Fruit fly (Drosophila melanogaster) whole organism, embryonic: Measurements from ENCODE around the gene fmt.

ENCODE experiments used
- ATbp ChIP-seq: fragments of 200-800 bp; sonication (Bioruptor generic); optimal IDR thresholded peaks from 2 replicates; lab custom pipeline; 2017; ENCODE audit warnings: missing biosample characterization, mild to moderate bottlenecking, missing genetic modification characterization, missing genetic modification reagents
- Antp ChIP-seq: fragments of 200-800 bp; sonication (Bioruptor generic); optimal IDR thresholded peaks from 3 replicates; lab custom pipeline; 2016; ENCODE audit warnings: missing biosample characterization, missing genetic modification characterization
- Asciz ChIP-seq: fragments of 200-800 bp; sonication (Bioruptor generic); optimal IDR thresholded peaks from 2 replicates; lab custom pipeline; 2017; ENCODE audit warnings: missing biosample characterization, mild to moderate bottlenecking, missing genetic modification characterization, missing genetic modification reagents
- CG10267 ChIP-seq: fragments of 200-800 bp; sonication (Bioruptor generic); optimal IDR thresholded peaks from 2 replicates; lab custom pipeline; 2018; ENCODE audit warnings: missing biosample characterization, mild to moderate bottlenecking, missing genetic modification characterization, moderate library complexity
- CG11085 ChIP-seq: fragments of 200-800 bp; sonication (Bioruptor generic); IDR thresholded peaks from 2 replicates; pipeline ENCODE4 v1.3.6; 2022; ENCODE audit warnings: missing biosample characterization, missing genetic modification characterization
- CG11398 ChIP-seq: fragments of 200-800 bp; sonication (Bioruptor generic); optimal IDR thresholded peaks from 2 replicates; lab custom pipeline; 2016; ENCODE audit warnings: missing biosample characterization, missing genetic modification characterization
- CG11695 ChIP-seq: fragments of 200-800 bp; sonication (Bioruptor generic); IDR thresholded peaks from 3 replicates; pipeline ENCODE4 v1.3.6; 2022; ENCODE audit warnings: missing biosample characterization, missing genetic modification characterization
- CG12104 ChIP-seq: fragments of 200-800 bp; sonication (Bioruptor generic); optimal IDR thresholded peaks from 3 replicates; lab custom pipeline; 2016; ENCODE audit warnings: missing biosample characterization, missing genetic modification characterization
- CG13424 ChIP-seq: fragments of 200-800 bp; sonication (Bioruptor generic); optimal IDR thresholded peaks from 2 replicates; lab custom pipeline; 2019; ENCODE audit warnings: missing biosample characterization, mild to moderate bottlenecking, missing genetic modification characterization, moderate library complexity
- CG15696 ChIP-seq: fragments of 200-800 bp; sonication (Bioruptor generic); optimal IDR thresholded peaks from 2 replicates; lab custom pipeline; 2019; ENCODE audit warnings: missing biosample characterization, mild to moderate bottlenecking, missing genetic modification characterization, moderate library complexity
- CG1602 ChIP-seq: fragments of 200-800 bp; sonication (Bioruptor generic); optimal IDR thresholded peaks from 3 replicates; lab custom pipeline; 2016; ENCODE audit warnings: missing biosample characterization, missing genetic modification characterization
- CG1603 ChIP-seq: fragments of 200-800 bp; sonication (Bioruptor generic); optimal IDR thresholded peaks from 2 replicates; lab custom pipeline; 2019; ENCODE audit warnings: missing biosample characterization, mild to moderate bottlenecking, missing genetic modification characterization, moderate library complexity
- CG16815 ChIP-seq: fragments of 200-800 bp; sonication (Bioruptor generic); optimal IDR thresholded peaks from 3 replicates; lab custom pipeline; 2017; ENCODE audit warnings: missing biosample characterization, mild to moderate bottlenecking, missing genetic modification characterization
- CG17359 ChIP-seq: fragments of 200-800 bp; sonication (Bioruptor generic); optimal IDR thresholded peaks from 3 replicates; lab custom pipeline; 2018; ENCODE audit warnings: missing biosample characterization, mild to moderate bottlenecking, missing genetic modification characterization, moderate library complexity
- CG17912 ChIP-seq: fragments of 200-800 bp; sonication (Bioruptor generic); optimal IDR thresholded peaks from 2 replicates; lab custom pipeline; 2018; ENCODE audit warnings: missing biosample characterization, mild to moderate bottlenecking, missing genetic modification characterization
- CG30403 ChIP-seq: fragments of 200-800 bp; sonication (Bioruptor generic); optimal IDR thresholded peaks from 3 replicates; lab custom pipeline; 2016; ENCODE audit warnings: missing biosample characterization, missing genetic modification characterization
- CG31441 ChIP-seq: fragments of 200-800 bp; sonication (Bioruptor generic); IDR thresholded peaks from 2 replicates; pipeline ENCODE4 v1.3.6; 2022; ENCODE audit warnings: missing biosample characterization, missing genetic modification characterization
- CG3281 ChIP-seq: fragments of 200-800 bp; sonication (Bioruptor generic); optimal IDR thresholded peaks from 3 replicates; lab custom pipeline; 2017; ENCODE audit warnings: missing biosample characterization, mild to moderate bottlenecking, missing genetic modification characterization
- CG7786 ChIP-seq: fragments of 200-800 bp; sonication (Bioruptor generic); optimal IDR thresholded peaks from 2 replicates; lab custom pipeline; 2016; ENCODE audit warnings: missing biosample characterization, missing genetic modification characterization
- CG7987 ChIP-seq: fragments of 200-800 bp; sonication (Bioruptor generic); optimal IDR thresholded peaks from 2 replicates; lab custom pipeline; 2018; ENCODE audit warnings: missing biosample characterization, mild to moderate bottlenecking, missing genetic modification characterization, moderate library complexity
- CG9797 ChIP-seq: fragments of 200-800 bp; sonication (Bioruptor generic); optimal IDR thresholded peaks from 3 replicates; lab custom pipeline; 2018; ENCODE audit warnings: missing biosample characterization, mild to moderate bottlenecking, missing genetic modification characterization
- CkIIα-i1 ChIP-seq: fragments of 200-800 bp; sonication (Bioruptor generic); IDR thresholded peaks from 2 replicates; pipeline ENCODE4 v1.3.6; 2022; ENCODE audit warnings: missing biosample characterization, missing genetic modification characterization
- Dfd ChIP-seq, 2 experiments: fragments of >200 bp; optimal IDR thresholded peaks; 2 replicates each; lab custom pipeline; 2017; ENCODE audit warnings: missing biosample characterization in 2 of 2, missing genetic modification characterization in 2 of 2
- Dp ChIP-seq: fragments of 200-800 bp; sonication (Bioruptor generic); optimal IDR thresholded peaks from 2 replicates; lab custom pipeline; 2018; ENCODE audit warnings: missing biosample characterization, mild to moderate bottlenecking, missing genetic modification characterization, moderate library complexity
- HLH54F ChIP-seq: fragments of 200-800 bp; sonication (Bioruptor generic); optimal IDR thresholded peaks from 3 replicates; lab custom pipeline; 2016; ENCODE audit warnings: missing biosample characterization, missing genetic modification characterization
- HLHmδ ChIP-seq: fragments of 200-800 bp; sonication (Bioruptor generic); optimal IDR thresholded peaks from 2 replicates; lab custom pipeline; 2018; ENCODE audit warnings: missing biosample characterization, mild to moderate bottlenecking, missing genetic modification characterization, moderate library complexity
- Hr3 ChIP-seq: fragments of 200-800 bp; sonication (Bioruptor generic); optimal IDR thresholded peaks from 3 replicates; lab custom pipeline; 2016; ENCODE audit warnings: missing biosample characterization, missing genetic modification characterization
- Hr78 ChIP-seq, 2 experiments: fragments of 200-800 bp in 1 of 2; fragments of >200 bp in 1 of 2; sonication (Bioruptor generic) in 1 of 2; optimal IDR thresholded peaks; 2 replicates each; lab custom pipeline; 2017 to 2019; ENCODE audit warnings: missing biosample characterization in 2 of 2, missing genetic modification characterization in 2 of 2, mild to moderate bottlenecking in 1 of 2, moderate library complexity in 1 of 2
- MBD-R2 ChIP-seq: fragments of 200-800 bp; sonication (Bioruptor generic); IDR thresholded peaks from 2 replicates; pipeline ENCODE4 v1.3.6; 2022; ENCODE audit warnings: missing biosample characterization, missing genetic modification characterization
- NC2α ChIP-seq: fragments of 200-800 bp; sonication (Bioruptor generic); optimal IDR thresholded peaks from 2 replicates; lab custom pipeline; 2016; ENCODE audit warnings: missing biosample characterization, missing genetic modification characterization
- Optix ChIP-seq: fragments of 200-800 bp; sonication (Bioruptor generic); IDR thresholded peaks from 3 replicates; pipeline ENCODE4 v1.3.6; 2022; ENCODE audit warnings: missing biosample characterization, missing genetic modification characterization
- Sin3A ChIP-seq: fragments of >200 bp; optimal IDR thresholded peaks from 2 replicates; lab custom pipeline; 2018
- TFAM ChIP-seq: fragments of 200-800 bp; sonication (Bioruptor generic); optimal IDR thresholded peaks from 2 replicates; lab custom pipeline; 2017; ENCODE audit warnings: missing biosample characterization, missing genetic modification characterization, inconsistent platforms
- ase ChIP-seq: fragments of 200-800 bp; sonication (Bioruptor generic); IDR thresholded peaks from 3 replicates; pipeline ENCODE4 v1.3.6; 2022; ENCODE audit warnings: missing biosample characterization, missing genetic modification characterization
- cas ChIP-seq: fragments of 200-800 bp; sonication (Bioruptor generic); IDR thresholded peaks from 2 replicates; pipeline ENCODE4 v1.3.6; 2022; ENCODE audit warnings: missing biosample characterization, missing genetic modification characterization
- ci ChIP-seq: fragments of 200-800 bp; sonication (Bioruptor generic); IDR thresholded peaks from 3 replicates; pipeline ENCODE4 v1.3.6; 2022; ENCODE audit warnings: missing biosample characterization, missing genetic modification characterization
- corto ChIP-seq: fragments of 200-800 bp; sonication (Bioruptor generic); optimal IDR thresholded peaks from 2 replicates; lab custom pipeline; 2016; ENCODE audit warnings: missing biosample characterization, mild to moderate bottlenecking, missing genetic modification characterization, moderate library complexity
- danr ChIP-seq: fragments of 200-800 bp; sonication (Bioruptor generic); IDR thresholded peaks from 2 replicates; pipeline ENCODE4 v1.3.6; 2022; ENCODE audit warnings: missing biosample characterization, missing genetic modification characterization
- dati ChIP-seq: fragments of 200-800 bp; sonication (Bioruptor generic); IDR thresholded peaks from 2 replicates; pipeline ENCODE4 v1.3.6; 2022; ENCODE audit warnings: missing biosample characterization, missing genetic modification characterization
- en ChIP-seq: fragments of 200-800 bp; sonication (Bioruptor generic); optimal IDR thresholded peaks from 2 replicates; lab custom pipeline; 2016; ENCODE audit warnings: missing biosample characterization, missing genetic modification characterization
- fd96Cb ChIP-seq: fragments of 200-800 bp; sonication (Bioruptor generic); optimal IDR thresholded peaks from 2 replicates; lab custom pipeline; 2018; ENCODE audit warnings: missing biosample characterization, mild to moderate bottlenecking, missing genetic modification characterization, moderate library complexity
- mirr ChIP-seq: fragments of 200-800 bp; sonication (Bioruptor generic); optimal IDR thresholded peaks from 3 replicates; lab custom pipeline; 2018; ENCODE audit warnings: missing biosample characterization, mild to moderate bottlenecking, missing genetic modification characterization
- sd ChIP-seq: fragments of 200-800 bp; sonication (Bioruptor generic); optimal IDR thresholded peaks from 3 replicates; lab custom pipeline; 2018; ENCODE audit warnings: missing biosample characterization, mild to moderate bottlenecking, missing genetic modification characterization, moderate library complexity
- ssp ChIP-seq: fragments of 200-800 bp; sonication (Bioruptor generic); IDR thresholded peaks from 2 replicates; pipeline ENCODE4 v1.3.6; 2022; ENCODE audit warnings: missing biosample characterization, missing genetic modification characterization
- sug ChIP-seq: fragments of 200-800 bp; optimal IDR thresholded peaks from 2 replicates; lab custom pipeline; 2019; ENCODE audit warnings: missing biosample characterization, mild to moderate bottlenecking, missing genetic modification characterization, moderate library complexity
- trh ChIP-seq: fragments of 200-800 bp; sonication (Bioruptor generic); optimal IDR thresholded peaks from 2 replicates; lab custom pipeline; 2016; ENCODE audit warnings: missing biosample characterization, missing genetic modification characterization

fmt gene

DNA sequence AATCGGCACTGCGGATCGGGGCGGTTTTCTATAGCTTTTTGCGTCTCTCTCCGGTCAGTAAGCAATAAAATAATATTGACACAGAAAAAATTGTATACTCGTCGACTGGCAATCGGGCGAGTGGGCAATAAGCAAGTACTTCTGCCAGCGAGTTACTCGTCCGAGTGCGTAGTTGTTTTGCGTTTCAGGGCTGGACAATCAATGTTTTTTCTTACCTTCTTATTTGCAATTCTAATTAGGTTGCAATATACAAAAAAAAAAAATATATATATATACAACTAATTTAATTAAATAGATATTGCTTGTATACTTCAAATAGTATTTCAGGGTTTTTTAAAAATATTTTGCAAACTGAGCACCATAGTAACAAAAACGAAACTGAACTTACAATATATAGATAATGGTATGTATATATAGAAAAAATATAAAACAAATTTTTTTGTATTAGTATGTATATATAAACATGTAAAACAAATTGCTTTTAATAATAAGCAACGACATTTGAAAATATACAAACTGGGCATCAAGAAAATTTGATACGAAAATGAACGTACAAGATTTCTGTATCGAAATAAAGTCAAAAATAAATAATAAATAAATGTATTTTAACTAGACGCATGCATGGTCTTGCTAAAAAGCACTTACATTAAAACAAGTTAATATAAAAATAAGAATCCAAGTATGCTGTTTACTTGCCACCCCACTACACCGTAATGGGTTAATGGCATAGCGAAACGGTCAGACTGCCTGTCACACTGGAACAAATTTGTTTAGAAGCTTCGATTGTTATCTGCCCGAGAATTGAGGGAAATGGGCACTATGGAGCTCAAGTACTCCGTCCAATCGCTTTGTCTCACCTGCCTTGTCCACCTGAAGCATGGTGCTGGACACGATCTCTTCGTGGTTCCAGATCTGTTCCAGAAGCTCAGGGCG, 15.6 kb upstream of the fmt start, which contains the start of the genes D19A and CG7386 (continued):
- TF ChIP-seq CG17359 (tag; lab: Kevin White, UChicago) = peak; percentile 44
- TF ChIP-seq NC2α (GFP tag; lab: Kevin White, UChicago) = no peak
- TF ChIP-seq en (GFP tag; lab: Kevin White, UChicago) = no peak
- peak; percentile 31 for TF ChIP-seq CG15696 (tag; lab: Kevin White, UChicago)
- peak; percentile 55 for TF ChIP-seq CG30403
- peak; percentile 37 for TF ChIP-seq mirr (GFP tag; lab: Kevin White, UChicago)
- no peak for TF ChIP-seq CG17912 (GFP tag; lab: Kevin White, UChicago)
- no peak for TF ChIP-seq Asciz
- peak; percentile 7 for TF ChIP-seq CG12104 (GFP tag; lab: Kevin White, UChicago)
- peak; percentile 67; the same call in 2 of the 3 replicates for TF ChIP-seq ase (GFP tag; lab: Robert Waterston, UW)
- TF ChIP-seq Dfd (GFP tag; optimal IDR thresholded peaks at IDR 0.05; lab: Kevin White, UChicago) = no peak
- TF ChIP-seq trh (GFP tag; lab: Kevin White, UChicago) = no peak

- TF ChIP-seq sug (tag; lab: Kevin White, UChicago) (peak; percentile 80), Antp (GFP tag; lab: Kevin White, UChicago) (peak; percentile 93), ci (peak; percentile 97), Hr3 (GFP tag; lab: Kevin White, UChicago) (peak; percentile 89), CG7987 (GFP tag; lab: Kevin White, UChicago) (peak; percentile 91), fd96Cb (tag; lab: Kevin White, UChicago) (peak; percentile 83), sd (tag; lab: Kevin White, UChicago) (peak; percentile 75), danr (GFP tag; lab: Robert Waterston, UW) (peak; percentile 78), CG3281 (peak; percentile 85), corto (GFP tag; lab: Kevin White, UChicago) (no peak), Dp (peak; percentile 25), CG15696 (tag; lab: Kevin White, UChicago) (peak; percentile 58), CG31441 (GFP tag; lab: Robert Waterston, UW) (peak; percentile 79), CG9797 (GFP tag; lab: Kevin White, UChicago) (peak; percentile 35), cas (GFP tag; lab: Robert Waterston, UW) (peak; percentile 81), TFAM (GFP tag; lab: Kevin White, UChicago) (peak; percentile 47), dati (GFP tag; lab: Robert Waterston, UW) (peak; percentile 57; the same call in 1 of the 2 replicates), HLH54F (GFP tag; lab: Kevin White, UChicago) (peak; percentile 91), CkIIα-i1 (GFP tag; lab: Robert Waterston, UW) (peak; percentile 43; the same call in 1 of the 2 replicates), CG13424 (tag; lab: Kevin White, UChicago) (peak; percentile 87), ssp (GFP tag; lab: Robert Waterston, UW) (peak; percentile 60), Optix (GFP tag; lab: Robert Waterston, UW) (peak; percentile 93), Hr78 (GFP tag; optimal IDR thresholded peaks at IDR 0.05; lab: Kevin White, UChicago) (no peak), MBD-R2 (GFP tag; lab: Robert Waterston, UW) (peak; percentile 98), ATbp (GFP tag; lab: Kevin White, UChicago) (peak; percentile 76), CG16815 (peak; percentile 74), HLHmδ (peak; percentile 81), CG1603 (tag; lab: Kevin White, UChicago) (peak; percentile 91), CG7786 (GFP tag; lab: Kevin White, UChicago) (peak; percentile 84), Sin3A (lab: Kevin White, UChicago) (no peak), CG1602 (GFP tag; lab: Kevin White, UChicago) (peak; percentile 88), CG11695 (GFP tag; lab: Robert Waterston, UW) (peak; percentile 90), CG10267 (tag; lab: Kevin White, UChicago) (peak; percentile 82), ase (GFP tag; lab: Robert Waterston, UW) (peak; percentile 92), CG11398 (GFP tag; lab: Kevin White, UChicago) (peak; percentile 64), CG11085 (GFP tag; lab: Robert Waterston, UW) (peak; percentile 88)
Observed at dm6 chr3L:6184884-6185438, 11.3 kb upstream of the fmt start, which contains the start of the genes D19B and CG43293. Gene D19B, minus strand, starts transcription at chr3L:6184920. Gene CG43293, plus strand, starts transcription at chr3L:6185189.
